Worm (Caenorhabditis elegans) whole organism, L4/young adult: Measurements from ENCODE around the gene ifb-2.

Source experiments
- dao-5 ChIP-seq: sonication (generic microtip); optimal IDR thresholded peaks from 2 replicates; lab custom pipeline; 2016; ENCODE audit warnings: missing genotype, missing genetic modification characterization, moderate library complexity, missing compliant biosample characterization
- him-1 ChIP-seq: sonication (generic microtip); optimal IDR thresholded peaks from 2 replicates; lab custom pipeline; 2016; ENCODE audit warnings: missing genotype, missing genetic modification reagents, missing genetic modification characterization, missing compliant biosample characterization

DNA sequence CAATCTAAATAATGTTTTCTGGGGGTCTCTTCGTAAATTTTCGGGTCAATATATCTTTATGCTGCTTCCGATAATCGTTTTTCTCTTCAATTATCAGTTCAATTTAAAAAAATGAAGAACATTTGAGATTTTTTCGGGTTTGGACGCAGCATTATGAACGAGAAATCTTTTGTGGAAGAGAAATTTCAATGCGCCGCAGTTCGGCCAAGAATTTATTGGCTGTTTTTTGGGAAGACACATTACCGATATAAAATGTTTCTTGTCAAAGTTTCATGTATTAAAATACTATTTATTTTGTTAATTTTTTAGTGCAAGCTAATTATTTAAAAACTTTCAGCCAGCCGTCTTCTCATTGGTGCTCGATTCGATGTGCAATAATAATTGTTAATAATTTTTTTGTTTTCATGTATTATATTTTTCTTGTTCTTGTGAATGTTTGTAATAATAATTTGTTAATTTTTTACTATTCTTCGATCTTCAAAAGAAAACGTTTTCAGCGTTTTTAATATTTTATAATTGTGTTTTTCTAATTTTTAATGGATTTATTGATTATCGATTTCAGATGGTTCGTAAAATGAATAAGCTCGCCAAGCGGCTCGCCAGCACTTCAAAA, 34.1 kb upstream of the ifb-2 start, which contains the start of the genes C18A3.10 and C18A3.3:
- TF ChIP-seq him-1 = no peak
- no peak for TF ChIP-seq dao-5 (tag; lab: Kevin White, UChicago)
